Fruit fly (Drosophila melanogaster): Measurements from ENCODE around the gene CG34126.
A peak's percentile ranks its signal among the peaks of the same experiment; 100 is the strongest.

- TF ChIP-seq Hr38 (GFP tag; optimal IDR thresholded peaks at IDR 0.05) (no peak), esn (GFP tag; optimal IDR thresholded peaks at IDR 0.05) (no peak), fkh (GFP tag; optimal IDR thresholded peaks at IDR 0.05) (peak; percentile 63), CG6163 (GFP tag; IDR thresholded peaks at IDR 0.05) (no peak), CG6808 (GFP tag; optimal IDR thresholded peaks at IDR 0.05) (no peak), CG16779 (tag; optimal IDR thresholded peaks at IDR 0.05) (no peak), Blimp-1 (GFP tag; optimal IDR thresholded peaks at IDR 0.05) (no peak)
These were observed 31.9 kb upstream of the CG34126 start, which contains the start of gene jet for dm6 chr2L:4949453-4950045.

All from whole organism, prepupa.